Worm (Caenorhabditis elegans) whole organism, mixed stage, embryonic: Measurements from ENCODE around the gene srlf-16.

ENCODE experiments used
- bed-3 ChIP-seq: fragments of 200-800 bp; sonication (Bioruptor generic); optimal IDR thresholded peaks from 3 replicates; lab custom pipeline; 2018; ENCODE audit warnings: mild to moderate bottlenecking, missing genetic modification characterization, moderate library complexity, missing compliant biosample characterization
- ces-1 ChIP-seq: fragments of 150-350 bp; optimal IDR thresholded peaks from 2 replicates; lab custom pipeline; 2014; ENCODE audit warnings: missing biosample characterization, missing genetic modification reagents, missing genetic modification characterization
- elt-1 ChIP-seq: sonication (generic microtip); optimal IDR thresholded peaks from 2 replicates; lab custom pipeline; 2017; ENCODE audit warnings: missing genetic modification characterization, mild to moderate bottlenecking, missing compliant biosample characterization, antibody characterized with exemption, moderate library complexity, borderline replicate concordance; ENCODE audit not compliant: insufficient read depth
- nhr-12 ChIP-seq: fragments of 150-350 bp; optimal IDR thresholded peaks from 2 replicates; lab custom pipeline; 2014; ENCODE audit warnings: missing biosample characterization, missing genetic modification characterization
- nhr-28 ChIP-seq: fragments of 150-350 bp; optimal IDR thresholded peaks from 2 replicates; lab custom pipeline; 2014; ENCODE audit warnings: missing biosample characterization, missing genetic modification characterization
- ztf-11 ChIP-seq: fragments of 150-350 bp; optimal IDR thresholded peaks from 2 replicates; lab custom pipeline; 2014; ENCODE audit warnings: missing biosample characterization, missing genetic modification characterization

DNA sequence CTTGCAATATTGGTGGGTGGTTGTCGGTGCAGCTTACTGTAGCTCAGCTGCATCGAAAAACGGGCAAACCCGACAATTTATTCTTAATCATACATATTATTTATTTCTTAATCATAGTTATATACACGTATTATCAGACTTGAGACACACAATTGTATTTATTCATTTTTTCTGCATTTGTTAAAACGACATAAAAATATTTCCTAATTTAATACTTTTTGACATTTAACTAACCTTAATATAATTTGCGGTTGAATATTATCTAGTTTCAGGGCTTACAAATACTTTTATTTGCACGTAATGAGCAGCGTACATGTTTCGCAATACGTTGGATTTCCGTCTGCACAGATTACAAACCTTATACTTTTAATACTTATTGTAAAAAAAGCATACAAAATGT lies 46.2 kb upstream of the srlf-16 start, which contains the start of gene str-138:
- TF ChIP-seq nhr-12 (tag; lab: Kevin White, UChicago) (no peak), bed-3 (GFP tag; lab: Kevin White, UChicago) (no peak), ztf-11 (tag; lab: Kevin White, UChicago) (no peak), ces-1 (GFP tag; lab: Kevin White, UChicago) (no peak), nhr-28 (tag; lab: Kevin White, UChicago) (no peak), elt-1 (no peak)
